Worm (Caenorhabditis elegans) whole organism, mixed stage, embryonic: ENCODE data around the gene T14G8.4.

Experiments
- M03D4.4 ChIP-seq: sonication (generic microtip); optimal IDR thresholded peaks from 2 replicates; lab custom pipeline; 2017; ENCODE audit warnings: mild to moderate bottlenecking, missing genetic modification characterization, missing compliant biosample characterization
- bed-3 ChIP-seq: fragments of 200-800 bp; sonication (Bioruptor generic); optimal IDR thresholded peaks from 3 replicates; lab custom pipeline; 2018; ENCODE audit warnings: mild to moderate bottlenecking, missing genetic modification characterization, moderate library complexity, missing compliant biosample characterization
- blmp-1 ChIP-seq: fragments of 150-350 bp; optimal IDR thresholded peaks from 2 replicates; lab custom pipeline; 2014; ENCODE audit warnings: missing biosample characterization, missing genetic modification characterization
- ceh-39 ChIP-seq: fragments of 150-350 bp; optimal IDR thresholded peaks from 2 replicates; lab custom pipeline; 2014; ENCODE audit warnings: missing biosample characterization, missing genetic modification characterization
- ceh-43 ChIP-seq: fragments of 200-800 bp; sonication (Bioruptor generic); optimal IDR thresholded peaks from 2 replicates; lab custom pipeline; 2018; ENCODE audit warnings: mild to moderate bottlenecking, missing genetic modification characterization, moderate library complexity, missing compliant biosample characterization
- ceh-83 ChIP-seq: fragments of 200-800 bp; sonication (Bioruptor generic); optimal IDR thresholded peaks from 2 replicates; lab custom pipeline; 2018; ENCODE audit warnings: mild to moderate bottlenecking, missing genetic modification characterization, missing compliant biosample characterization
- ces-1 ChIP-seq: fragments of 150-350 bp; optimal IDR thresholded peaks from 2 replicates; lab custom pipeline; 2014; ENCODE audit warnings: missing biosample characterization, missing genetic modification reagents, missing genetic modification characterization
- cnd-1 ChIP-seq: fragments of 200-800 bp; sonication (Bioruptor generic); optimal IDR thresholded peaks from 2 replicates; lab custom pipeline; 2018; ENCODE audit warnings: mild to moderate bottlenecking, missing genetic modification characterization, missing compliant biosample characterization
- drap-1 ChIP-seq: fragments of 200-800 bp; sonication (Bioruptor generic); optimal IDR thresholded peaks from 3 replicates; lab custom pipeline; 2018; ENCODE audit warnings: mild to moderate bottlenecking, missing genetic modification characterization, missing compliant biosample characterization
- elt-1 ChIP-seq: sonication (generic microtip); optimal IDR thresholded peaks from 2 replicates; lab custom pipeline; 2017; ENCODE audit warnings: missing genetic modification characterization, mild to moderate bottlenecking, missing compliant biosample characterization, antibody characterized with exemption, moderate library complexity, borderline replicate concordance; ENCODE audit not compliant: insufficient read depth
- elt-3 ChIP-seq: fragments of 150-350 bp; optimal IDR thresholded peaks from 2 replicates; lab custom pipeline; 2014; ENCODE audit warnings: missing biosample characterization, missing genetic modification characterization
- flh-1 ChIP-seq: fragments of 200-800 bp; sonication (Bioruptor generic); optimal IDR thresholded peaks from 2 replicates; lab custom pipeline; 2018; ENCODE audit warnings: mild to moderate bottlenecking, missing genetic modification characterization, moderate library complexity, missing compliant biosample characterization
- ham-2 ChIP-seq: fragments of 200-800 bp; sonication (Bioruptor generic); optimal IDR thresholded peaks from 2 replicates; lab custom pipeline; 2018; ENCODE audit warnings: mild to moderate bottlenecking, missing genetic modification characterization, missing compliant biosample characterization
- hlh-1 ChIP-seq: fragments of 150-350 bp; optimal IDR thresholded peaks from 2 replicates; lab custom pipeline; 2014; ENCODE audit warnings: missing biosample characterization, missing genetic modification reagents, missing genetic modification characterization
- lin-13 ChIP-seq: fragments of 150-350 bp; optimal IDR thresholded peaks from 2 replicates; lab custom pipeline; 2014; ENCODE audit warnings: missing biosample characterization, missing genetic modification characterization
- lin-32 ChIP-seq: fragments of 200-800 bp; sonication (Bioruptor generic); optimal IDR thresholded peaks from 2 replicates; lab custom pipeline; 2018; ENCODE audit warnings: mild to moderate bottlenecking, missing genetic modification characterization, missing compliant biosample characterization
- lsy-2 ChIP-seq: fragments of 150-350 bp; optimal IDR thresholded peaks from 2 replicates; lab custom pipeline; 2014; ENCODE audit warnings: missing biosample characterization, missing genetic modification characterization
- mab-5 ChIP-seq: fragments of 150-350 bp; optimal IDR thresholded peaks from 2 replicates; lab custom pipeline; 2014; ENCODE audit warnings: missing biosample characterization, missing genetic modification characterization
- mep-1 ChIP-seq: fragments of 150-350 bp; optimal IDR thresholded peaks from 2 replicates; lab custom pipeline; 2017; ENCODE audit warnings: missing biosample characterization, missing genetic modification reagents, missing genetic modification characterization, inconsistent platforms
- mls-2 ChIP-seq: sonication (generic microtip); optimal IDR thresholded peaks from 2 replicates; lab custom pipeline; 2016; ENCODE audit warnings: mild to moderate bottlenecking, missing genetic modification characterization, moderate library complexity, missing compliant biosample characterization
- nhr-12 ChIP-seq: fragments of 150-350 bp; optimal IDR thresholded peaks from 2 replicates; lab custom pipeline; 2014; ENCODE audit warnings: missing biosample characterization, missing genetic modification characterization
- nhr-2 ChIP-seq: fragments of 150-350 bp; optimal IDR thresholded peaks from 2 replicates; lab custom pipeline; 2014; ENCODE audit warnings: missing biosample characterization, missing genetic modification characterization
- nhr-237 ChIP-seq: fragments of 150-350 bp; optimal IDR thresholded peaks from 2 replicates; lab custom pipeline; 2014; ENCODE audit warnings: missing biosample characterization, missing genetic modification characterization
- nhr-28 ChIP-seq: fragments of 150-350 bp; optimal IDR thresholded peaks from 2 replicates; lab custom pipeline; 2014; ENCODE audit warnings: missing biosample characterization, missing genetic modification characterization
- nhr-76 ChIP-seq: sonication (generic microtip); optimal IDR thresholded peaks from 2 replicates; lab custom pipeline; 2017; ENCODE audit warnings: missing biosample characterization, missing genetic modification characterization
- pha-4 ChIP-seq: fragments of 150-350 bp; optimal IDR thresholded peaks from 2 replicates; lab custom pipeline; 2018; ENCODE audit warnings: missing biosample characterization, missing genetic modification reagents, missing genetic modification characterization
- sem-2 ChIP-seq: fragments of 200-800 bp; sonication (Bioruptor generic); optimal IDR thresholded peaks from 2 replicates; lab custom pipeline; 2018; ENCODE audit warnings: mild to moderate bottlenecking, missing genetic modification characterization, missing compliant biosample characterization
- snpc-4 ChIP-seq: fragments of 150-350 bp; optimal IDR thresholded peaks from 2 replicates; lab custom pipeline; 2014; ENCODE audit warnings: missing biosample characterization, missing genetic modification characterization
- sptf-1 ChIP-seq: sonication (generic microtip); optimal IDR thresholded peaks from 2 replicates; lab custom pipeline; 2017; ENCODE audit warnings: mild to moderate bottlenecking, missing genetic modification characterization, moderate library complexity, missing compliant biosample characterization
- tbx-8 ChIP-seq: fragments of 200-800 bp; sonication (Bioruptor generic); optimal IDR thresholded peaks from 2 replicates; lab custom pipeline; 2018; ENCODE audit warnings: mild to moderate bottlenecking, missing genetic modification characterization, moderate library complexity, missing compliant biosample characterization
- unc-120 ChIP-seq: sonication (generic microtip); optimal IDR thresholded peaks from 2 replicates; lab custom pipeline; 2017; ENCODE audit warnings: missing genetic modification characterization, missing compliant biosample characterization; ENCODE audit not compliant: poor library complexity, severe bottlenecking
- unc-39 ChIP-seq: fragments of 150-350 bp; optimal IDR thresholded peaks from 2 replicates; lab custom pipeline; 2014; ENCODE audit warnings: missing biosample characterization, missing genetic modification characterization
- unc-62 ChIP-seq: fragments of 150-350 bp; optimal IDR thresholded peaks from 2 replicates; lab custom pipeline; 2014; ENCODE audit warnings: missing biosample characterization, missing genetic modification reagents, missing genetic modification characterization
- zip-8 ChIP-seq: fragments of 150-350 bp; optimal IDR thresholded peaks from 2 replicates; lab custom pipeline; 2014; ENCODE audit warnings: missing biosample characterization, missing genetic modification characterization
- ztf-11 ChIP-seq: fragments of 150-350 bp; optimal IDR thresholded peaks from 2 replicates; lab custom pipeline; 2014; ENCODE audit warnings: missing biosample characterization, missing genetic modification characterization

Gene T14G8.4

DNA sequence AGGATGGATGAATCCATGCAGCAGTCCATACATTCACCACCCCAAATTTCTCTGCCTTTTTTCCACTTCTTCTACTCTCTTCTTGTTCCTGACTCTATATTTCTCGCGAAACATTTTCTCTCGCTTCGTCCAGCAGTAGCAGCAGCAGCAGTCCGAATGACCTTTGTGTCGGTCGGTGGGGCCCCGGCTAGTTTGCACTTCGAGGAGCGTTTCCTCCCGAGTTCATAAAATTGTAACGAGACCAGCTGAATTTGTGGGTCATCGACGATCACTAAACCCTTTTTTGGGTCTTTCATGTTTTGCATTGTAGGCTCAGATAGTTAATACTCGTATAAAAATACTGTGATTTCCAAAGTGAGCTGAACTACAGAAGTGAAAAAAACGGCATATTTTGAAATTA, 40.1 kb upstream of the T14G8.4 start:
- no peak for TF ChIP-seq mls-2 (tag; lab: Kevin White, UChicago)
- peak; percentile 39 for TF ChIP-seq mep-1
- TF ChIP-seq ces-1 (GFP tag; lab: Kevin White, UChicago), result peak; percentile 2
- no peak for TF ChIP-seq drap-1 (GFP tag; lab: Kevin White, UChicago)
- no peak for TF ChIP-seq lin-32 (GFP tag; lab: Kevin White, UChicago)
- TF ChIP-seq nhr-76 (tag; lab: Kevin White, UChicago), result no peak
- TF ChIP-seq, all 35 proteins: peak for 2

ce11 chrX:12902057-12902652, 38.5 kb upstream of the T14G8.4 start:
- TF ChIP-seq drap-1 (GFP tag; lab: Kevin White, UChicago) (no peak), snpc-4 (tag; lab: Kevin White, UChicago) (no peak), bed-3 (GFP tag; lab: Kevin White, UChicago) (no peak), ztf-11 (tag; lab: Kevin White, UChicago) (no peak), lin-13 (tag; lab: Kevin White, UChicago) (no peak), nhr-76 (tag; lab: Kevin White, UChicago) (no peak), mls-2 (tag; lab: Kevin White, UChicago) (no peak), ham-2 (GFP tag; lab: Kevin White, UChicago) (no peak), nhr-2 (tag; lab: Kevin White, UChicago) (no peak), tbx-8 (no peak), elt-3 (no peak), M03D4.4 (tag; lab: Kevin White, UChicago) (no peak), unc-39 (tag; lab: Kevin White, UChicago) (no peak), sptf-1 (peak; percentile 26), ceh-43 (GFP tag; lab: Kevin White, UChicago) (no peak), ces-1 (GFP tag; lab: Kevin White, UChicago) (peak; percentile 88), hlh-1 (tag; lab: Kevin White, UChicago) (no peak), sem-2 (GFP tag; lab: Kevin White, UChicago) (no peak)

- TF ChIP-seq lsy-2 (tag; lab: Kevin White, UChicago), result no peak
- TF ChIP-seq ceh-83 (GFP tag; lab: Kevin White, UChicago), result no peak
- TF ChIP-seq mab-5 (tag; lab: Kevin White, UChicago), result no peak
- no peak for TF ChIP-seq blmp-1 (tag; lab: Kevin White, UChicago)
- no peak for TF ChIP-seq ham-2 (GFP tag; lab: Kevin White, UChicago)
- no peak for TF ChIP-seq nhr-12 (tag; lab: Kevin White, UChicago)
- TF ChIP-seq pha-4 (tag; lab: Kevin White, UChicago), result no peak
Observed at ce11 chrX:12899140-12899888, 35.6 kb upstream of the T14G8.4 start.

- TF ChIP-seq mls-2 (tag; lab: Kevin White, UChicago) (peak; percentile 92), ces-1 (GFP tag; lab: Kevin White, UChicago) (no peak), zip-8 (tag; lab: Kevin White, UChicago) (peak; percentile 7), sem-2 (GFP tag; lab: Kevin White, UChicago) (peak; percentile 77), lin-32 (GFP tag; lab: Kevin White, UChicago) (peak; percentile 47), ceh-43 (GFP tag; lab: Kevin White, UChicago) (peak; percentile 78), nhr-76 (tag; lab: Kevin White, UChicago) (no peak), cnd-1 (peak; percentile 85), unc-62 (GFP tag; lab: Kevin White, UChicago) (no peak), M03D4.4 (tag; lab: Kevin White, UChicago) (peak; percentile 91), pha-4 (tag; lab: Kevin White, UChicago) (peak; percentile 56), ztf-11 (tag; lab: Kevin White, UChicago) (no peak), lsy-2 (tag; lab: Kevin White, UChicago) (peak; percentile 2), ceh-39 (tag; lab: Kevin White, UChicago) (no peak), nhr-12 (tag; lab: Kevin White, UChicago) (no peak), mep-1 (peak; percentile 29), unc-39 (tag; lab: Kevin White, UChicago) (no peak), nhr-2 (tag; lab: Kevin White, UChicago) (peak; percentile 21), drap-1 (GFP tag; lab: Kevin White, UChicago) (peak; percentile 82), nhr-28 (no peak), ham-2 (GFP tag; lab: Kevin White, UChicago) (peak; percentile 79), snpc-4 (tag; lab: Kevin White, UChicago) (no peak), unc-120 (peak; percentile 73), elt-3 (no peak), flh-1 (peak; percentile 60), mab-5 (tag; lab: Kevin White, UChicago) (no peak), bed-3 (GFP tag; lab: Kevin White, UChicago) (peak; percentile 66), sptf-1 (peak; percentile 95), hlh-1 (tag; lab: Kevin White, UChicago) (no peak), blmp-1 (tag; lab: Kevin White, UChicago) (no peak), nhr-237 (tag; lab: Kevin White, UChicago) (no peak), lin-13 (tag; lab: Kevin White, UChicago) (peak; percentile 43), ceh-83 (GFP tag; lab: Kevin White, UChicago) (peak; percentile 86), elt-1 (tag; lab: Kevin White, UChicago) (no peak), tbx-8 (peak; percentile 85)
Observed at ce11 chrX:12889837-12890449, 26.2 kb upstream of the T14G8.4 start.
